Worm (Caenorhabditis elegans) whole organism, L4 larva: Measurements from ENCODE around the gene B0024.15.

Experiments
- Y105C5A.15 ChIP-seq: fragments of 200-800 bp; sonication (Bioruptor generic); IDR thresholded peaks from 2 replicates; pipeline ENCODE4 v1.3.6; 2022; ENCODE audit warnings: missing genetic modification characterization, missing compliant biosample characterization
- Y75B8A.6 ChIP-seq: fragments of 200-800 bp; sonication (Bioruptor generic); IDR thresholded peaks from 2 replicates; pipeline ENCODE4 v1.3.6; 2022; ENCODE audit warnings: missing genetic modification reagents, missing genetic modification characterization, missing compliant biosample characterization
- ZK337.2 ChIP-seq: fragments of 200-800 bp; sonication (Bioruptor generic); IDR thresholded peaks from 2 replicates; pipeline ENCODE4 v1.3.6; 2022; ENCODE audit warnings: missing genetic modification reagents, missing genetic modification characterization, missing compliant biosample characterization
- aha-1 ChIP-seq: fragments of 150-350 bp; peaks from one replicate; lab custom pipeline; 2014; ENCODE audit warnings: missing biosample characterization, missing genetic modification characterization
- aly-2 ChIP-seq: sonication (generic microtip); optimal IDR thresholded peaks from 2 replicates; lab custom pipeline; 2018; ENCODE audit warnings: missing biosample characterization, missing genetic modification characterization
- ama-1 ChIP-seq: fragments of 150-350 bp; optimal IDR thresholded peaks from 2 replicates; lab custom pipeline; 2014; ENCODE audit warnings: inconsistent platforms, mixed read lengths
- arid-1 ChIP-seq: fragments of 200-800 bp; sonication (Bioruptor generic); conservative IDR thresholded peaks from 2 replicates; pipeline ENCODE4 v1.3.6; 2022; ENCODE audit warnings: missing genetic modification reagents, missing genetic modification characterization, missing compliant biosample characterization
- ceh-28 ChIP-seq: fragments of 150-350 bp; optimal IDR thresholded peaks from 2 replicates; lab custom pipeline; 2014; ENCODE audit warnings: missing biosample characterization, missing genetic modification reagents, missing genetic modification characterization
- ceh-44 ChIP-seq: fragments of 200-800 bp; sonication (Bioruptor generic); IDR thresholded peaks from 2 replicates; pipeline ENCODE4 v1.3.6; 2022; ENCODE audit warnings: missing genetic modification reagents, missing genetic modification characterization, missing compliant biosample characterization
- ceh-62 ChIP-seq: sonication (generic microtip); optimal IDR thresholded peaks from 2 replicates; lab custom pipeline; 2017; ENCODE audit warnings: missing biosample characterization, missing genetic modification characterization
- ces-1 ChIP-seq: fragments of 150-350 bp; sonication (generic microtip); optimal IDR thresholded peaks from 4 replicates; lab custom pipeline; 2014; ENCODE audit warnings: missing biosample characterization, missing genetic modification reagents, missing genetic modification characterization
- daf-12 ChIP-seq: fragments of 150-350 bp; optimal IDR thresholded peaks from 2 replicates; lab custom pipeline; 2014; ENCODE audit warnings: missing biosample characterization, missing genetic modification reagents, missing genetic modification characterization
- daf-16 ChIP-seq, 3 experiments: sonication (generic microtip); optimal IDR thresholded peaks; 2 replicates each; lab custom pipeline; 2016 to 2017; ENCODE audit warnings: missing genetic modification characterization in 3 of 3, missing genetic modification reagents in 3 of 3, mild to moderate bottlenecking in 2 of 3, missing compliant biosample characterization in 2 of 3, missing biosample characterization in 1 of 3, moderate library complexity in 1 of 3
- daf-19 ChIP-seq: fragments of 200-800 bp; sonication (Bioruptor generic); conservative IDR thresholded peaks from 2 replicates; pipeline ENCODE4 v1.3.6; 2022; ENCODE audit warnings: missing genetic modification characterization, missing compliant biosample characterization
- dmd-9 ChIP-seq: fragments of 200-800 bp; sonication (Bioruptor generic); IDR thresholded peaks from 2 replicates; pipeline ENCODE4 v1.3.6; 2022; ENCODE audit warnings: missing genetic modification reagents, missing genetic modification characterization, missing compliant biosample characterization
- dpl-1 ChIP-seq: fragments of 150-350 bp; optimal IDR thresholded peaks from 2 replicates; lab custom pipeline; 2014; ENCODE audit warnings: missing biosample characterization, missing genetic modification reagents, missing genetic modification characterization
- duxl-1 ChIP-seq: sonication (generic microtip); optimal IDR thresholded peaks from 2 replicates; lab custom pipeline; 2016; ENCODE audit warnings: mild to moderate bottlenecking, missing genetic modification characterization, moderate library complexity, missing compliant biosample characterization; ENCODE audit not compliant: poor library complexity
- dve-1 ChIP-seq: sonication (generic microtip); optimal IDR thresholded peaks from 2 replicates; lab custom pipeline; 2017; ENCODE audit warnings: antibody characterized with exemption, mild to moderate bottlenecking, missing genetic modification characterization, missing compliant biosample characterization; ENCODE audit not compliant: insufficient read depth
- fkh-10 ChIP-seq: fragments of 150-350 bp; optimal IDR thresholded peaks from 2 replicates; lab custom pipeline; 2014; ENCODE audit warnings: missing biosample characterization, missing genetic modification reagents, missing genetic modification characterization
- fos-1 ChIP-seq: fragments of 150-350 bp; optimal IDR thresholded peaks from 2 replicates; lab custom pipeline; 2014; ENCODE audit warnings: missing biosample characterization, missing genetic modification characterization
- hif-1 ChIP-seq, 2 experiments: sonication (generic microtip); optimal IDR thresholded peaks; 2 replicates each; lab custom pipeline; 2016 to 2017; ENCODE audit warnings: missing compliant biosample characterization in 2 of 2, missing genetic modification characterization in 2 of 2, missing genetic modification reagents in 2 of 2, missing genotype in 2 of 2, mild to moderate bottlenecking in 1 of 2
- hlh-11 ChIP-seq: fragments of 200-800 bp; sonication (Bioruptor generic); optimal IDR thresholded peaks from 2 replicates; lab custom pipeline; 2018; ENCODE audit warnings: mild to moderate bottlenecking, missing genetic modification characterization, missing compliant biosample characterization
- hlh-30 ChIP-seq: sonication (generic microtip); optimal IDR thresholded peaks from 2 replicates; lab custom pipeline; 2017; ENCODE audit warnings: antibody characterized with exemption, mild to moderate bottlenecking, missing genetic modification characterization, missing compliant biosample characterization; ENCODE audit not compliant: insufficient read depth
- hmg-1.1 ChIP-seq: fragments of 200-800 bp; sonication (Bioruptor generic); IDR thresholded peaks from 2 replicates; pipeline ENCODE4 v1.3.6; 2022; ENCODE audit warnings: missing genetic modification reagents, missing genetic modification characterization, missing compliant biosample characterization
- lim-7 ChIP-seq: fragments of 200-800 bp; sonication (Bioruptor generic); IDR thresholded peaks from 2 replicates; pipeline ENCODE4 v1.3.6; 2022; ENCODE audit warnings: missing genetic modification characterization, missing compliant biosample characterization
- lin-29 ChIP-seq: fragments of 200-800 bp; sonication (Bioruptor generic); IDR thresholded peaks from 2 replicates; pipeline ENCODE4 v1.3.6; 2022; ENCODE audit warnings: missing genetic modification reagents, missing genetic modification characterization, missing compliant biosample characterization
- lsy-2 ChIP-seq, 2 experiments: fragments of 150-350 bp in 1 of 2; sonication (generic microtip) in 1 of 2; optimal IDR thresholded peaks; 2 replicates each; lab custom pipeline; 2014 to 2017; ENCODE audit warnings: missing biosample characterization in 2 of 2, missing genetic modification characterization in 2 of 2
- mdl-1 ChIP-seq, 2 experiments: fragments of 150-350 bp in 1 of 2; sonication (generic microtip) in 1 of 2; optimal IDR thresholded peaks; 2 replicates each; lab custom pipeline; 2014 to 2017; ENCODE audit warnings: missing biosample characterization in 2 of 2, missing genetic modification characterization in 2 of 2
- mep-1 ChIP-seq: fragments of 150-350 bp; sonication (generic microtip); optimal IDR thresholded peaks from 3 replicates; lab custom pipeline; 2014; ENCODE audit warnings: missing biosample characterization, missing genetic modification characterization
- mes-2 ChIP-seq: sonication (generic microtip); optimal IDR thresholded peaks from 2 replicates; lab custom pipeline; 2016; ENCODE audit warnings: missing genotype, mild to moderate bottlenecking, missing genetic modification characterization, missing compliant biosample characterization; ENCODE audit not compliant: poor library complexity, severe bottlenecking
- nhr-11 ChIP-seq: fragments of 150-350 bp; optimal IDR thresholded peaks from 2 replicates; lab custom pipeline; 2014; ENCODE audit warnings: missing biosample characterization, missing genetic modification characterization
- nhr-42 ChIP-seq: fragments of 200-800 bp; sonication (Bioruptor generic); IDR thresholded peaks from 2 replicates; pipeline ENCODE4 v1.3.6; 2022; ENCODE audit warnings: missing genetic modification characterization, missing compliant biosample characterization
- nhr-48 ChIP-seq: sonication (generic microtip); optimal IDR thresholded peaks from 2 replicates; lab custom pipeline; 2016; ENCODE audit warnings: mild to moderate bottlenecking, missing genetic modification characterization, missing compliant biosample characterization
- nhr-76 ChIP-seq: fragments of 150-350 bp; optimal IDR thresholded peaks from 2 replicates; lab custom pipeline; 2014; ENCODE audit warnings: missing biosample characterization, missing genetic modification characterization
- pha-4 ChIP-seq, 2 experiments: fragments of 150-350 bp in 1 of 2; fragments of 200-800 bp in 1 of 2; sonication (Bioruptor generic) in 1 of 2; IDR thresholded peaks in 1 of 2; optimal IDR thresholded peaks in 1 of 2; 2 replicates each; pipeline versions ENCODE4 v1.3.6 to Lab custom; 2014 to 2022; ENCODE audit warnings: missing genetic modification characterization in 2 of 2, missing genetic modification reagents in 2 of 2, missing biosample characterization in 1 of 2, missing compliant biosample characterization in 1 of 2
- pqm-1 ChIP-seq: sonication (generic microtip); optimal IDR thresholded peaks from 2 replicates; lab custom pipeline; 2017; ENCODE audit warnings: missing biosample characterization, missing genetic modification characterization
- saeg-2 ChIP-seq: fragments of 200-800 bp; sonication (Bioruptor generic); IDR thresholded peaks from 2 replicates; pipeline ENCODE4 v1.3.6; 2022; ENCODE audit warnings: missing genetic modification reagents, missing genetic modification characterization, missing compliant biosample characterization
- skn-1 ChIP-seq: fragments of 150-350 bp; optimal IDR thresholded peaks from 2 replicates; lab custom pipeline; 2014; ENCODE audit warnings: missing biosample characterization, missing genetic modification characterization
- snpc-4 ChIP-seq: fragments of 150-350 bp; optimal IDR thresholded peaks from 2 replicates; lab custom pipeline; 2014; ENCODE audit warnings: missing biosample characterization, missing genetic modification characterization
- tra-1 ChIP-seq: fragments of 200-800 bp; sonication (Bioruptor generic); IDR thresholded peaks from 2 replicates; pipeline ENCODE4 v1.3.6; 2022; ENCODE audit warnings: missing genetic modification reagents, missing genetic modification characterization, missing compliant biosample characterization
- unc-62 ChIP-seq, 3 experiments: fragments of 150-350 bp in 1 of 3; sonication (generic microtip); optimal IDR thresholded peaks in 2 of 3; peaks in 1 of 3; 1 replicate in 1 of 3; 2 replicates in 2 of 3; lab custom pipeline; 2014 to 2017; ENCODE audit warnings: missing biosample characterization in 3 of 3, missing genetic modification characterization in 3 of 3, missing genetic modification reagents in 3 of 3, missing genotype in 1 of 3
- zag-1 ChIP-seq: fragments of 150-350 bp; optimal IDR thresholded peaks from 2 replicates; lab custom pipeline; 2014; ENCODE audit warnings: missing biosample characterization, missing genetic modification characterization
- zfp-2 ChIP-seq: sonication (generic microtip); optimal IDR thresholded peaks from 2 replicates; lab custom pipeline; 2016; ENCODE audit warnings: mild to moderate bottlenecking, missing genetic modification characterization, missing compliant biosample characterization
- zip-11 ChIP-seq: fragments of 200-800 bp; sonication (Bioruptor generic); IDR thresholded peaks from 2 replicates; pipeline ENCODE4 v1.3.6; 2022; ENCODE audit warnings: missing genetic modification characterization, missing compliant biosample characterization
- zip-2 ChIP-seq: fragments of 150-350 bp; optimal IDR thresholded peaks from 2 replicates; lab custom pipeline; 2014; ENCODE audit warnings: missing biosample characterization, missing genetic modification characterization

B0024.15 gene

ce11 chrV:10249515-10249914 lies 40.3 kb upstream of the B0024.15 start:
- TF ChIP-seq mes-2 (tag; lab: Kevin White, UChicago) (no peak), daf-16 (GFP tag; optimal IDR thresholded peaks at IDR 0.05; lab: Kevin White, UChicago) (peak in 1 of 2 experiments; percentile 72), daf-16 (tag; optimal IDR thresholded peaks at IDR 0.05; lab: Kevin White, UChicago) (peak; percentile 7), aha-1 (peak; percentile 94), saeg-2 (GFP tag; lab: Robert Waterston, UW) (no peak)

- TF ChIP-seq ceh-62 (tag; lab: Kevin White, UChicago) (no peak), ceh-44 (no peak), ama-1 (lab: Kevin White, UChicago) (peak; percentile 80), daf-16 (GFP tag; optimal IDR thresholded peaks at IDR 0.05; lab: Kevin White, UChicago) (no peak), daf-16 (tag; optimal IDR thresholded peaks at IDR 0.05; lab: Kevin White, UChicago) (peak; percentile 15), mep-1 (tag; lab: Kevin White, UChicago) (peak; percentile 8), lsy-2 (tag; optimal IDR thresholded peaks at IDR 0.05; lab: Kevin White, UChicago) (peak in 1 of 2 experiments; percentile 41), aha-1 (peak; percentile 76), Y75B8A.6 (GFP tag; lab: Robert Waterston, UW) (no peak), fos-1 (tag; lab: Kevin White, UChicago) (peak; percentile 23)
- TF ChIP-seq, all 104 proteins: peak for 6
Observed at ce11 chrV:10252682-10253081, 37.2 kb upstream of the B0024.15 start.

- TF ChIP-seq fkh-10 (GFP tag; lab: Kevin White, UChicago) (no peak), zfp-2 (tag; lab: Kevin White, UChicago) (no peak), unc-62 (GFP tag; optimal IDR thresholded peaks at IDR 0.05 in 1 of 2; lab: Kevin White, UChicago) (no peak), unc-62 (tag; optimal IDR thresholded peaks at IDR 0.05; lab: Kevin White, UChicago) (no peak), snpc-4 (tag; lab: Kevin White, UChicago) (no peak), Y105C5A.15 (GFP tag; lab: Robert Waterston, UW) (no peak), hlh-30 (tag; lab: Kevin White, UChicago) (no peak), hlh-11 (no peak), ZK337.2 (GFP tag; lab: Robert Waterston, UW) (no peak), aly-2 (tag; lab: Kevin White, UChicago) (no peak), nhr-42 (GFP tag; lab: Robert Waterston, UW) (no peak), nhr-48 (tag; lab: Kevin White, UChicago) (no peak), skn-1 (tag; lab: Kevin White, UChicago) (no peak), nhr-11 (tag; lab: Kevin White, UChicago) (no peak), daf-19 (GFP tag; lab: Robert Waterston, UW) (no peak), ama-1 (lab: Kevin White, UChicago) (peak; percentile 59), hmg-1.1 (GFP tag; lab: Robert Waterston, UW) (no peak), arid-1 (GFP tag; lab: Robert Waterston, UW) (no peak), nhr-76 (no peak), ces-1 (GFP tag; lab: Kevin White, UChicago) (no peak), daf-12 (tag; lab: Kevin White, UChicago) (no peak), pha-4 (GFP tag; IDR thresholded peaks at IDR 0.05; lab: Robert Waterston, UW) (no peak), pha-4 (tag; optimal IDR thresholded peaks at IDR 0.05; lab: Kevin White, UChicago) (peak; percentile 68), mdl-1 (tag; optimal IDR thresholded peaks at IDR 0.05; lab: Kevin White, UChicago) (no peak), zag-1 (tag; lab: Kevin White, UChicago) (no peak), dmd-9 (GFP tag; lab: Robert Waterston, UW) (no peak), hif-1 (tag; optimal IDR thresholded peaks at IDR 0.05; lab: Kevin White, UChicago) (no peak), lim-7 (GFP tag; lab: Robert Waterston, UW) (no peak), ceh-28 (tag; lab: Kevin White, UChicago) (no peak), lin-29 (GFP tag; lab: Robert Waterston, UW) (no peak), dve-1 (tag; lab: Kevin White, UChicago) (peak; percentile 58), duxl-1 (tag; lab: Kevin White, UChicago) (no peak), dpl-1 (GFP tag; lab: Kevin White, UChicago) (no peak), daf-16 (GFP tag; optimal IDR thresholded peaks at IDR 0.05; lab: Kevin White, UChicago) (no peak), daf-16 (tag; optimal IDR thresholded peaks at IDR 0.05; lab: Kevin White, UChicago) (peak; percentile 64), zip-11 (GFP tag; lab: Robert Waterston, UW) (no peak), zip-2 (peak; percentile 94), pqm-1 (tag; lab: Kevin White, UChicago) (peak; percentile 12), tra-1 (GFP tag; lab: Robert Waterston, UW) (no peak)
Observed at ce11 chrV:10255005-10255472, 34.8 kb upstream of the B0024.15 start, which contains the start of gene rop-1. Gene rop-1 (minus strand): TSS chrV:10255055.
